Worm (Caenorhabditis elegans) whole organism, L1 larva: ENCODE data around the gene rev-1.

ENCODE experiments used
- blmp-1 ChIP-seq: fragments of 150-350 bp; optimal IDR thresholded peaks from 2 replicates; lab custom pipeline; 2014; ENCODE audit warnings: missing biosample characterization, missing genetic modification characterization
- ces-1 ChIP-seq: fragments of 150-350 bp; optimal IDR thresholded peaks from 2 replicates; lab custom pipeline; 2014; ENCODE audit warnings: missing biosample characterization, missing genetic modification reagents, missing genetic modification characterization
- fkh-10 ChIP-seq: sonication (generic microtip); optimal IDR thresholded peaks from 2 replicates; lab custom pipeline; 2017; ENCODE audit warnings: missing biosample characterization, missing genetic modification reagents, missing genetic modification characterization
- lsy-2 ChIP-seq, 2 experiments: fragments of 150-350 bp; optimal IDR thresholded peaks; 2 replicates each; lab custom pipeline; 2014; ENCODE audit warnings: missing biosample characterization in 2 of 2, missing genetic modification characterization in 2 of 2
- unc-62 ChIP-seq: fragments of 150-350 bp; optimal IDR thresholded peaks from 2 replicates; lab custom pipeline; 2014; ENCODE audit warnings: missing biosample characterization, missing genetic modification reagents, missing genetic modification characterization
- ztf-4 ChIP-seq: fragments of 150-350 bp; optimal IDR thresholded peaks from 2 replicates; lab custom pipeline; 2014; ENCODE audit warnings: missing biosample characterization, missing genetic modification characterization

DNA sequence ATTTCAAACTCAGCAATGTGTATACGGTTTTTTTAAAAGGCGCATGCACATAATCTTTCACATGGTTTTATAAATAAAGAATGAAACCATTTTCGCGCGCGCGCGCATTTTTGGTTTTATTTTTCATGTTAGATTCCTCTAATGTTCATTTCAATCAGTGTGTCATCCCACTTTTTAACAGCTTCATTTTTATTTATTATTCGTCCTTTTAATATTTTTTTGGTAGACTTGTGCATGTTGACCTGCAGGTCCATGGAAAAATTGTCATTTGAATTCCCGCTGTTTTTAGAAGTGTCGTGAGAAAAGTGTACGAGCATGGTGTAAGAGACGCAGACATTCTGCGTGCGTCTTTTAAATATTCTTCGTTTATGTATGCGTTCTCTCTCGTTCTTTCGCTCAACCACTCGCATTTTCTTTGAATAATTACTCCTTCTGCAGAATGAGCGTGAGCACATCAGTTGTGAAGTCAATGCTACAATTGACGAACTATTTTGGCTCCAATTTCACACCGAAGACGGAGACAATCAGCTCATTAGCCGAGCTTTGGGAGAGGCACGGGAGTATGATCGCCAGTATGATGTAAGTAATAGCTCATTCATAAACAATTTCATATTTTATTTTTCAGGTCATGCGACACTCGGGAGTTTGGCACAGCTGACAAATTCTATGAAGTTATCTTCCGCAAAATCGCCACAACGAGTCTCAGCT lies 40.0 kb upstream of the rev-1 start, which contains the start of gene lin-5:
- TF ChIP-seq lsy-2 (tag; optimal IDR thresholded peaks at IDR 0.05; lab: Kevin White, UChicago): peak; percentile 66 to 79
- TF ChIP-seq fkh-10 (GFP tag; lab: Kevin White, UChicago): no peak
- no peak for TF ChIP-seq unc-62
- peak; percentile 44 for TF ChIP-seq blmp-1 (tag; lab: Kevin White, UChicago)
- no peak for TF ChIP-seq ces-1 (GFP tag; lab: Kevin White, UChicago)
- no peak for TF ChIP-seq ztf-4 (tag; lab: Kevin White, UChicago)
